Fruit fly (Drosophila melanogaster): ENCODE results near the gene CG42558.

DNA sequence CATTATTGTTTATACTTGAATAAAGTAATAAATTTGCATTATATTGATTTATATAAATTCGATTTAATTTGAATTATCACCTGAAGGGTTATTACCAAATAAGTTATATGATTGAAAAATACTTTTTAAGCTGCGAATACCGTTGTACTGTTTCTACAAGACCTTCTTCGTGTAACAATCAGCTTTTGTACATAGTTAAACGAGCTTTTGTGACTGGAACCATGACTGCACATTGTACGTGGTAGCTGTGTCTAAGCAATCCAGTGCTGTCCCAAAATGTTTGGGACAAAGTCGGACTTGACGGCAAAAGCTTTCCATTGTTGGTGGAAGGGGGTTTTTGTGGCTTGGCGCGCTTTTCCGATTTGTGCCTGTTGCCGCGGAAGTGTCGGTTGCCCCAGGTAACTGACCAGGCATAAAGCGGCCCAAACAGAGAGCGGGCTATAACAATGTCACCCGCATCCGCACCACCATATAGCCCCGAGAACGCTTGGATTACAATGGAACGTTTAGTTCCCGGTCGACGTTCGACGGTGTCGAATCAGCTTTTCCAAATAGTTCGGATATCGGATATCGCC, 25.4 kb upstream of the CG42558 start, which contains the start of gene CG31036:
- TF ChIP-seq psq (optimal IDR thresholded peaks at IDR 0.05) (no peak), Sin3A (optimal IDR thresholded peaks at IDR 0.05) (no peak), insv (optimal IDR thresholded peaks at IDR 0.05) (no peak), h (optimal IDR thresholded peaks at IDR 0.05) (no peak)

Measured in Kc167 (cell line).